Worm (Caenorhabditis elegans) whole organism, L1 larva: ENCODE results near the gene srb-19.

Experiments used
- ama-1 ChIP-seq: fragments of 150-350 bp; optimal IDR thresholded peaks from 2 replicates; lab custom pipeline; 2014
- dpl-1 ChIP-seq, 3 experiments: fragments of 150-350 bp in 2 of 3; sonication (generic microtip) in 1 of 3; optimal IDR thresholded peaks; 2 replicates each; lab custom pipeline; 2014 to 2017; ENCODE audit warnings: missing biosample characterization in 3 of 3, missing genetic modification characterization in 3 of 3, missing genetic modification reagents in 3 of 3
- elt-3 ChIP-seq, 6 experiments: fragments of 150-350 bp in 1 of 6; sonication (generic microtip); optimal IDR thresholded peaks; 2 replicates each; lab custom pipeline; 2017 to 2018; ENCODE audit warnings: missing biosample characterization in 6 of 6, missing genetic modification characterization in 6 of 6, inconsistent platforms in 1 of 6
- hlh-17 ChIP-seq: fragments of 200-800 bp; sonication (Bioruptor generic); optimal IDR thresholded peaks from 2 replicates; lab custom pipeline; 2018; ENCODE audit warnings: missing genetic modification characterization, mild to moderate bottlenecking, missing compliant biosample characterization, moderate library complexity, borderline replicate concordance
- lin-13 ChIP-seq: fragments of 150-350 bp; optimal IDR thresholded peaks from 2 replicates; lab custom pipeline; 2014; ENCODE audit warnings: missing biosample characterization, missing genetic modification reagents, missing genetic modification characterization
- lsy-2 ChIP-seq, 2 experiments: fragments of 150-350 bp; optimal IDR thresholded peaks; 2 replicates each; lab custom pipeline; 2014; ENCODE audit warnings: missing biosample characterization in 2 of 2, missing genetic modification characterization in 2 of 2
- mdl-1 ChIP-seq, 2 experiments: fragments of 150-350 bp; optimal IDR thresholded peaks; 2 replicates each; lab custom pipeline; 2014 to 2017; ENCODE audit warnings: missing biosample characterization in 2 of 2, missing genetic modification characterization in 2 of 2, inconsistent platforms in 1 of 2
- nhr-11 ChIP-seq: fragments of 150-350 bp; optimal IDR thresholded peaks from 2 replicates; lab custom pipeline; 2014; ENCODE audit warnings: missing biosample characterization, missing genetic modification characterization
- nhr-84 ChIP-seq: sonication (generic microtip); optimal IDR thresholded peaks from 2 replicates; lab custom pipeline; 2017; ENCODE audit warnings: missing biosample characterization, missing genetic modification characterization
- pqm-1 ChIP-seq: sonication (generic microtip); optimal IDR thresholded peaks from 3 replicates; lab custom pipeline; 2017; ENCODE audit warnings: missing biosample characterization, missing genetic modification characterization

ce11 chrV:7562947-7563346 is 43.0 kb upstream of the srb-19 start, which contains the start of gene F19F10.1:
- TF ChIP-seq ama-1 (lab: Kevin White, UChicago) (no peak), dpl-1 (GFP tag; optimal IDR thresholded peaks at IDR 0.05; lab: Kevin White, UChicago) (no peak), hlh-17 (GFP tag; lab: Kevin White, UChicago) (no peak), lsy-2 (tag; optimal IDR thresholded peaks at IDR 0.05; lab: Kevin White, UChicago) (no peak), lin-13 (GFP tag; lab: Kevin White, UChicago) (no peak), elt-3 (tag; optimal IDR thresholded peaks at IDR 0.05; lab: Kevin White, UChicago) (no peak), pqm-1 (tag; lab: Kevin White, UChicago) (no peak), mdl-1 (tag; optimal IDR thresholded peaks at IDR 0.05; lab: Kevin White, UChicago) (no peak), nhr-11 (tag; lab: Kevin White, UChicago) (no peak), nhr-84 (tag; lab: Kevin White, UChicago) (no peak)
